Fruit fly (Drosophila melanogaster): ENCODE data around the gene CG4565.
A peak's percentile ranks its signal among the peaks of the same experiment; 100 is the strongest.

dm6 chr3R:10826796-10827524 lies 25.6 kb upstream of the CG4565 start, which contains the start of gene Cad86C:
- TF ChIP-seq CG18262 (tag; optimal IDR thresholded peaks at IDR 0.05), result no peak
- TF ChIP-seq az2 (GFP tag; optimal IDR thresholded peaks at IDR 0.05), result no peak
- no peak for TF ChIP-seq ttk (GFP tag; IDR thresholded peaks at IDR 0.05)
- TF ChIP-seq trh (GFP tag; optimal IDR thresholded peaks at IDR 0.05), result no peak
- TF ChIP-seq CG17186 (GFP tag; optimal IDR thresholded peaks at IDR 0.05), result no peak
- TF ChIP-seq CG8924 (tag; optimal IDR thresholded peaks at IDR 0.05), result no peak
- TF ChIP-seq CG15601 (tag; optimal IDR thresholded peaks at IDR 0.05), result no peak
- TF ChIP-seq CG8944 (GFP tag; optimal IDR thresholded peaks at IDR 0.05), result no peak
- TF ChIP-seq pan (optimal IDR thresholded peaks at IDR 0.05), result no peak
- peak in 1 of 2 experiments; percentile 19 for TF ChIP-seq pan (GFP tag; optimal IDR thresholded peaks at IDR 0.05 in 1 of 2, IDR thresholded peaks at IDR 0.05 in 1 of 2)
- no peak for TF ChIP-seq Optix (GFP tag; IDR thresholded peaks at IDR 0.05)
- no peak for TF ChIP-seq CG9215 (GFP tag; IDR thresholded peaks at IDR 0.05)
- no peak for TF ChIP-seq usp (GFP tag; optimal IDR thresholded peaks at IDR 0.05)
- TF ChIP-seq inv (GFP tag; IDR thresholded peaks at IDR 0.05; ENCODE audit: partially characterized antibody), result peak; percentile 29; the same call in 1 of the 2 replicates
- no peak for TF ChIP-seq Antp (GFP tag; optimal IDR thresholded peaks at IDR 0.05)

Measured in whole organism, embryonic.